Fruit fly (Drosophila melanogaster) whole organism, embryonic: ENCODE results near the gene Prim2.
A peak's percentile ranks its signal among the peaks of the same experiment; 100 is the strongest.

Source experiments
- Bdp1 ChIP-seq: fragments of 200-800 bp; sonication (Bioruptor generic); optimal IDR thresholded peaks from 3 replicates; lab custom pipeline; 2016; ENCODE audit warnings: missing biosample characterization, missing genetic modification characterization
- Bteb2 ChIP-seq: fragments of 200-800 bp; sonication (Bioruptor generic); optimal IDR thresholded peaks from 2 replicates; lab custom pipeline; 2016; ENCODE audit warnings: missing biosample characterization, missing genetic modification characterization
- C15 ChIP-seq: fragments of 200-800 bp; sonication (Bioruptor generic); IDR thresholded peaks from 3 replicates; pipeline ENCODE4 v1.3.6; 2022; ENCODE audit warnings: missing biosample characterization, missing genetic modification characterization
- CG10366 ChIP-seq: fragments of 200-800 bp; sonication (Bioruptor generic); IDR thresholded peaks from 2 replicates; pipeline ENCODE4 v1.3.6; 2022; ENCODE audit warnings: missing biosample characterization, missing genetic modification characterization
- CG10979 ChIP-seq: fragments of 200-800 bp; sonication (Bioruptor generic); optimal IDR thresholded peaks from 2 replicates; lab custom pipeline; 2018; ENCODE audit warnings: missing biosample characterization, mild to moderate bottlenecking, missing genetic modification characterization, moderate library complexity
- CG11247 ChIP-seq: fragments of 200-800 bp; sonication (Bioruptor generic); IDR thresholded peaks from 2 replicates; pipeline ENCODE4 v1.3.6; 2022; ENCODE audit warnings: missing biosample characterization, missing genetic modification characterization
- CG11456 ChIP-seq: fragments of 200-800 bp; sonication (Bioruptor generic); IDR thresholded peaks from 3 replicates; pipeline ENCODE4 v1.3.6; 2022; ENCODE audit warnings: missing biosample characterization, missing genetic modification characterization
- CG11723 ChIP-seq: fragments of 200-800 bp; sonication (Bioruptor generic); optimal IDR thresholded peaks from 2 replicates; lab custom pipeline; 2017; ENCODE audit warnings: missing biosample characterization, mild to moderate bottlenecking, missing genetic modification characterization
- CG12219 ChIP-seq: fragments of 200-800 bp; sonication (Bioruptor generic); optimal IDR thresholded peaks from 3 replicates; lab custom pipeline; 2018; ENCODE audit warnings: missing biosample characterization, mild to moderate bottlenecking, missing genetic modification characterization
- CG12236 ChIP-seq: fragments of 200-800 bp; sonication (Bioruptor generic); optimal IDR thresholded peaks from 2 replicates; lab custom pipeline; 2016; ENCODE audit warnings: missing biosample characterization, missing genetic modification characterization
- CG12659 ChIP-seq: fragments of 200-800 bp; sonication (Bioruptor generic); optimal IDR thresholded peaks from 3 replicates; lab custom pipeline; 2017; ENCODE audit warnings: mild to moderate bottlenecking, missing biosample characterization, missing genetic modification reagents, missing genetic modification characterization
- CG13287 ChIP-seq: fragments of 200-800 bp; sonication (Bioruptor generic); IDR thresholded peaks from 2 replicates; pipeline ENCODE4 v1.3.6; 2022; ENCODE audit warnings: missing biosample characterization, missing genetic modification characterization; ENCODE audit not compliant: partially characterized antibody
- CG13624 ChIP-seq: fragments of 200-800 bp; sonication (Bioruptor generic); optimal IDR thresholded peaks from 2 replicates; lab custom pipeline; 2016; ENCODE audit warnings: missing biosample characterization, missing genetic modification characterization
- CG1603 ChIP-seq: fragments of 200-800 bp; sonication (Bioruptor generic); optimal IDR thresholded peaks from 2 replicates; lab custom pipeline; 2019; ENCODE audit warnings: missing biosample characterization, mild to moderate bottlenecking, missing genetic modification characterization, moderate library complexity
- CG1792 ChIP-seq: fragments of 200-800 bp; sonication (Bioruptor generic); optimal IDR thresholded peaks from 2 replicates; lab custom pipeline; 2016; ENCODE audit warnings: missing biosample characterization, missing genetic modification characterization
- CG18011 ChIP-seq: fragments of 200-800 bp; sonication (Bioruptor generic); optimal IDR thresholded peaks from 2 replicates; lab custom pipeline; 2017; ENCODE audit warnings: missing biosample characterization, missing genetic modification characterization, mild to moderate bottlenecking, moderate library complexity, missing genotype
- CG2120 ChIP-seq: fragments of 200-800 bp; sonication (Bioruptor generic); optimal IDR thresholded peaks from 3 replicates; lab custom pipeline; 2016; ENCODE audit warnings: missing biosample characterization, missing genetic modification characterization
- CG2712 ChIP-seq: fragments of 200-800 bp; optimal IDR thresholded peaks from 3 replicates; lab custom pipeline; 2019; ENCODE audit warnings: missing biosample characterization, mild to moderate bottlenecking, missing genetic modification characterization, moderate library complexity
- CG30431 ChIP-seq: fragments of 200-800 bp; sonication (Bioruptor generic); optimal IDR thresholded peaks from 2 replicates; lab custom pipeline; 2017; ENCODE audit warnings: missing biosample characterization, missing genetic modification characterization
- CG31224 ChIP-seq: fragments of 200-800 bp; sonication (Bioruptor generic); IDR thresholded peaks from 2 replicates; pipeline ENCODE4 v1.3.6; 2022; ENCODE audit warnings: missing biosample characterization, missing genetic modification characterization
- CG4617 ChIP-seq: fragments of 200-800 bp; sonication (Bioruptor generic); optimal IDR thresholded peaks from 3 replicates; lab custom pipeline; 2016; ENCODE audit warnings: missing biosample characterization, missing genetic modification characterization, borderline replicate concordance
- CG8388 ChIP-seq: fragments of 200-800 bp; sonication (Bioruptor generic); optimal IDR thresholded peaks from 2 replicates; lab custom pipeline; 2019; ENCODE audit warnings: missing biosample characterization, mild to moderate bottlenecking, missing genetic modification characterization, moderate library complexity
- CG9609 ChIP-seq: fragments of 200-800 bp; sonication (Bioruptor generic); optimal IDR thresholded peaks from 3 replicates; lab custom pipeline; 2016; ENCODE audit warnings: missing biosample characterization, missing genetic modification characterization
- CG9876 ChIP-seq: fragments of 200-800 bp; sonication (Bioruptor generic); optimal IDR thresholded peaks from 2 replicates; lab custom pipeline; 2016; ENCODE audit warnings: missing biosample characterization, missing genetic modification characterization
- Camta ChIP-seq: fragments of 200-800 bp; sonication (Bioruptor generic); optimal IDR thresholded peaks from 2 replicates; lab custom pipeline; 2016; ENCODE audit warnings: missing biosample characterization, missing genetic modification characterization
- Dip3 ChIP-seq: fragments of 200-800 bp; sonication (Bioruptor generic); optimal IDR thresholded peaks from 3 replicates; lab custom pipeline; 2016; ENCODE audit warnings: missing biosample characterization, missing genetic modification characterization
- Dref ChIP-seq: fragments of 200-800 bp; sonication (Bioruptor generic); IDR thresholded peaks from 2 replicates; pipeline ENCODE4 v1.3.6; 2022; ENCODE audit warnings: missing biosample characterization, missing genetic modification characterization
- Ets65A ChIP-seq: fragments of 200-800 bp; sonication (Bioruptor generic); peaks from one replicate; lab custom pipeline; 2016; ENCODE audit warnings: missing biosample characterization, missing genetic modification characterization
- H2.0 ChIP-seq: fragments of 200-800 bp; sonication (Bioruptor generic); IDR thresholded peaks from 2 replicates; pipeline ENCODE4 v1.3.6; 2022; ENCODE audit warnings: missing biosample characterization, missing genetic modification characterization
- Hand ChIP-seq: fragments of 200-800 bp; sonication (Bioruptor generic); optimal IDR thresholded peaks from 2 replicates; lab custom pipeline; 2017; ENCODE audit warnings: mild to moderate bottlenecking, missing biosample characterization, missing genetic modification reagents, missing genetic modification characterization
- NFAT ChIP-seq: fragments of 200-800 bp; sonication (Bioruptor generic); IDR thresholded peaks from 2 replicates; pipeline ENCODE4 v1.3.6; 2022; ENCODE audit warnings: missing biosample characterization, missing genetic modification characterization
- PHDP ChIP-seq: fragments of 200-800 bp; sonication (Bioruptor generic); optimal IDR thresholded peaks from 3 replicates; lab custom pipeline; 2018; ENCODE audit warnings: missing biosample characterization, mild to moderate bottlenecking, missing genetic modification characterization, moderate library complexity
- Rfx ChIP-seq: fragments of 200-800 bp; sonication (Bioruptor generic); IDR thresholded peaks from 2 replicates; pipeline ENCODE4 v1.3.6; 2022; ENCODE audit warnings: missing biosample characterization, missing genetic modification characterization
- Sry-δ ChIP-seq: fragments of 200-800 bp; sonication (Bioruptor generic); optimal IDR thresholded peaks from 2 replicates; lab custom pipeline; 2016; ENCODE audit warnings: missing biosample characterization, missing genetic modification characterization
- bowl ChIP-seq: fragments of 200-800 bp; sonication (Bioruptor generic); IDR thresholded peaks from 2 replicates; pipeline ENCODE4 v1.3.6; 2022; ENCODE audit warnings: missing biosample characterization, missing genetic modification characterization
- chn ChIP-seq: fragments of 200-800 bp; sonication (Bioruptor generic); optimal IDR thresholded peaks from 2 replicates; lab custom pipeline; 2016; ENCODE audit warnings: missing biosample characterization, missing genetic modification characterization
- corto ChIP-seq: fragments of 200-800 bp; sonication (Bioruptor generic); optimal IDR thresholded peaks from 2 replicates; lab custom pipeline; 2016; ENCODE audit warnings: missing biosample characterization, mild to moderate bottlenecking, missing genetic modification characterization, moderate library complexity
- grau ChIP-seq: fragments of 200-800 bp; optimal IDR thresholded peaks from 3 replicates; lab custom pipeline; 2019; ENCODE audit warnings: missing biosample characterization, mild to moderate bottlenecking, missing genetic modification characterization, moderate library complexity
- ham ChIP-seq: fragments of 200-800 bp; sonication (Bioruptor generic); IDR thresholded peaks from 2 replicates; pipeline ENCODE4 v1.3.6; 2022; ENCODE audit warnings: missing biosample characterization, missing genetic modification characterization
- hbn ChIP-seq: fragments of 200-800 bp; sonication (Bioruptor generic); IDR thresholded peaks from 2 replicates; pipeline ENCODE4 v1.3.6; 2022; ENCODE audit warnings: missing biosample characterization, missing genetic modification characterization; ENCODE audit not compliant: partially characterized antibody
- ind ChIP-seq: fragments of 200-800 bp; sonication (Bioruptor generic); optimal IDR thresholded peaks from 3 replicates; lab custom pipeline; 2016; ENCODE audit warnings: missing biosample characterization, missing genetic modification characterization
- jumu ChIP-seq: fragments of 200-800 bp; sonication (Bioruptor generic); optimal IDR thresholded peaks from 3 replicates; lab custom pipeline; 2016; ENCODE audit warnings: missing biosample characterization, missing genetic modification characterization
- nerfin-1 ChIP-seq: fragments of 200-800 bp; sonication (Bioruptor generic); optimal IDR thresholded peaks from 3 replicates; lab custom pipeline; 2019; ENCODE audit warnings: missing biosample characterization, mild to moderate bottlenecking, missing genetic modification characterization, moderate library complexity
- onecut ChIP-seq: fragments of 200-800 bp; sonication (Bioruptor generic); IDR thresholded peaks from 2 replicates; pipeline ENCODE4 v1.3.6; 2022; ENCODE audit warnings: missing biosample characterization, missing genetic modification characterization
- pb ChIP-seq: fragments of 200-800 bp; sonication (Bioruptor generic); optimal IDR thresholded peaks from 3 replicates; lab custom pipeline; 2016; ENCODE audit warnings: missing biosample characterization, missing genetic modification characterization
- pho ChIP-seq: fragments of 200-800 bp; sonication (Bioruptor generic); optimal IDR thresholded peaks from 2 replicates; lab custom pipeline; 2016; ENCODE audit warnings: missing biosample characterization, missing genetic modification characterization
- pzg ChIP-seq: fragments of 200-800 bp; sonication (Bioruptor generic); optimal IDR thresholded peaks from 3 replicates; lab custom pipeline; 2018; ENCODE audit warnings: missing biosample characterization, mild to moderate bottlenecking, missing genetic modification characterization, moderate library complexity
- ro ChIP-seq: fragments of 200-800 bp; sonication (Bioruptor generic); IDR thresholded peaks from 2 replicates; pipeline ENCODE4 v1.3.6; 2022; ENCODE audit warnings: missing biosample characterization, missing genetic modification characterization
- sisA ChIP-seq: fragments of 200-800 bp; sonication (Bioruptor generic); IDR thresholded peaks from 2 replicates; pipeline ENCODE4 v1.3.6; 2022; ENCODE audit warnings: missing biosample characterization, missing genetic modification characterization
- sob ChIP-seq: fragments of 200-800 bp; sonication (Bioruptor generic); IDR thresholded peaks from 2 replicates; pipeline ENCODE4 v1.3.6; 2022; ENCODE audit warnings: missing biosample characterization, missing genetic modification characterization
- ssp ChIP-seq: fragments of 200-800 bp; sonication (Bioruptor generic); IDR thresholded peaks from 2 replicates; pipeline ENCODE4 v1.3.6; 2022; ENCODE audit warnings: missing biosample characterization, missing genetic modification characterization
- tgo ChIP-seq: fragments of 200-800 bp; sonication (Bioruptor generic); IDR thresholded peaks from 3 replicates; pipeline ENCODE4 v1.3.6; 2022; ENCODE audit warnings: missing biosample characterization, missing genetic modification characterization
- yki ChIP-seq: fragments of >200 bp; optimal IDR thresholded peaks from 3 replicates; lab custom pipeline; 2018

The Prim2 gene

DNA sequence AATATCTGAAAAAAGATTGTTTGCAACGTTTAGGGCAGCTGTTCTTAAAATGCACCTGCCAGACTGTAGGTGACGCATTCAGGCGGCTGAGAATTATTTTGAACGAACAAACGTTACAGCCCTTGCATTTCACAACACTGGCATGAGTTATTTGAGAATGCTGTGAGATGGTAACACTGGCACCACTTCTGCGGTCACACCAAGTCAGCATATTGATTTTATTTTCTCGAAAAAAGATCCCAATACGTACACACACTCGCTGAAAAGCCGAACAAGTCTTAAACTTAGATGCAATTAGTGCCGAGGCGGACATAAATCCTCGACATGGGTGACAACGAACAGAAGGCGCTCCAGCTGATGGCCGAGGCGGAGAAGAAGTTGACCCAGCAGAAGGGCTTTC lies 47.9 kb downstream of the Prim2 start, which contains the start of gene alphaSnap (continued):
- TF ChIP-seq CG2712 = peak; percentile 27
- TF ChIP-seq sisA = no peak
- no peak for TF ChIP-seq ham (GFP tag; lab: Robert Waterston, UW)
- TF ChIP-seq tgo (GFP tag; lab: Robert Waterston, UW) = no peak
- TF ChIP-seq Hand (GFP tag; lab: Kevin White, UChicago) = no peak
- TF ChIP-seq CG11723 (GFP tag; lab: Kevin White, UChicago) = no peak
- peak; percentile 50 for TF ChIP-seq CG2120 (GFP tag; lab: Kevin White, UChicago)
- TF ChIP-seq onecut (GFP tag; lab: Robert Waterston, UW) = peak; percentile 99
- TF ChIP-seq chn (GFP tag; lab: Kevin White, UChicago) = no peak
- peak; percentile 74 for TF ChIP-seq CG1603
- TF ChIP-seq CG31224 (GFP tag; lab: Robert Waterston, UW) = no peak
- peak; percentile 42 for TF ChIP-seq grau (tag; lab: Kevin White, UChicago)
- no peak for TF ChIP-seq Dip3 (GFP tag; lab: Kevin White, UChicago)
- TF ChIP-seq CG4617 = peak; percentile 94
- TF ChIP-seq corto (GFP tag; lab: Kevin White, UChicago) = no peak
- TF ChIP-seq bowl (GFP tag; lab: Robert Waterston, UW) = no peak
- no peak for TF ChIP-seq C15 (GFP tag; lab: Robert Waterston, UW)
- no peak for TF ChIP-seq yki (lab: Kevin White, UChicago)
- peak; percentile 25 for TF ChIP-seq CG13624 (GFP tag; lab: Kevin White, UChicago)
- TF ChIP-seq Camta (GFP tag; lab: Kevin White, UChicago) = no peak
- no peak for TF ChIP-seq CG18011 (GFP tag; lab: Kevin White, UChicago)
- TF ChIP-seq hbn (GFP tag; lab: Robert Waterston, UW) = peak; percentile 46; the same call in 1 of the 2 replicates
- 0 out of 2 replicates have a peak, but pooled peaks have one; percentile 28 for TF ChIP-seq Dref
- 0 out of 2 replicates have a peak, but pooled peaks have one; percentile 15 for TF ChIP-seq CG10366 (GFP tag; lab: Robert Waterston, UW)
- peak; percentile 33 for TF ChIP-seq PHDP (tag; lab: Kevin White, UChicago)
- peak; percentile 6 for TF ChIP-seq Bdp1 (GFP tag; lab: Kevin White, UChicago)
- no peak for TF ChIP-seq ind (GFP tag; lab: Kevin White, UChicago)
- TF ChIP-seq CG9609 (GFP tag; lab: Kevin White, UChicago) = peak; percentile 41
- no peak for TF ChIP-seq CG8388 (GFP tag; lab: Kevin White, UChicago)
- peak; percentile 9 for TF ChIP-seq CG10979 (tag; lab: Kevin White, UChicago)
- TF ChIP-seq ssp (GFP tag; lab: Robert Waterston, UW) = no peak
- peak; percentile 61 for TF ChIP-seq Rfx (GFP tag; lab: Robert Waterston, UW)
- TF ChIP-seq CG12659 = peak; percentile 76
- no peak for TF ChIP-seq H2.0
- peak; percentile 38; the same call in 1 of the 3 replicates for TF ChIP-seq CG11456 (GFP tag; lab: Robert Waterston, UW)
- TF ChIP-seq NFAT (GFP tag; lab: Robert Waterston, UW) = no peak
- peak; percentile 33 for TF ChIP-seq Bteb2 (GFP tag; lab: Kevin White, UChicago)
- TF ChIP-seq CG9876 = no peak
- TF ChIP-seq CG12219 (GFP tag; lab: Kevin White, UChicago) = no peak
- peak; percentile 37; the same call in 1 of the 2 replicates for TF ChIP-seq CG13287 (GFP tag; lab: Robert Waterston, UW)
- peak; percentile 92 for TF ChIP-seq Ets65A (GFP tag; lab: Kevin White, UChicago)
- TF ChIP-seq CG1792 = no peak
- peak; percentile 8; the same call in 1 of the 2 replicates for TF ChIP-seq sob (GFP tag; lab: Robert Waterston, UW)
- TF ChIP-seq ro (GFP tag; lab: Robert Waterston, UW) = no peak
- no peak for TF ChIP-seq jumu (GFP tag; lab: Kevin White, UChicago)
- peak; percentile 41 for TF ChIP-seq Sry-δ (GFP tag; lab: Kevin White, UChicago)
- TF ChIP-seq pb (GFP tag; lab: Kevin White, UChicago) = no peak
- peak; percentile 51 for TF ChIP-seq pho (GFP tag; lab: Kevin White, UChicago)
- TF ChIP-seq pzg (GFP tag; lab: Kevin White, UChicago) = peak; percentile 91
- peak; percentile 9 for TF ChIP-seq CG12236 (GFP tag; lab: Kevin White, UChicago)
- no peak for TF ChIP-seq CG11247
- TF ChIP-seq CG30431 (GFP tag; lab: Kevin White, UChicago) = no peak
- peak; percentile 25 for TF ChIP-seq nerfin-1 (tag; lab: Kevin White, UChicago)
